Worm (Caenorhabditis elegans) whole organism, L1 larva: ENCODE results near the gene F31E9.6.

Experiments
- ama-1 ChIP-seq: fragments of 150-350 bp; optimal IDR thresholded peaks from 2 replicates; lab custom pipeline; 2014
- dpl-1 ChIP-seq, 3 experiments: fragments of 150-350 bp in 2 of 3; sonication (generic microtip) in 1 of 3; optimal IDR thresholded peaks; 2 replicates each; lab custom pipeline; 2014 to 2017; ENCODE audit warnings: missing biosample characterization in 3 of 3, missing genetic modification characterization in 3 of 3, missing genetic modification reagents in 3 of 3
- nhr-71 ChIP-seq: sonication (generic microtip); optimal IDR thresholded peaks from 2 replicates; lab custom pipeline; 2016; ENCODE audit warnings: mild to moderate bottlenecking, missing genetic modification characterization, moderate library complexity, missing compliant biosample characterization
- snpc-4 ChIP-seq: fragments of 150-350 bp; optimal IDR thresholded peaks from 2 replicates; lab custom pipeline; 2014; ENCODE audit warnings: missing biosample characterization, missing genetic modification characterization
- sptf-1 ChIP-seq: fragments of 150-350 bp; optimal IDR thresholded peaks from 2 replicates; lab custom pipeline; 2014; ENCODE audit warnings: missing biosample characterization, missing genetic modification characterization

DNA sequence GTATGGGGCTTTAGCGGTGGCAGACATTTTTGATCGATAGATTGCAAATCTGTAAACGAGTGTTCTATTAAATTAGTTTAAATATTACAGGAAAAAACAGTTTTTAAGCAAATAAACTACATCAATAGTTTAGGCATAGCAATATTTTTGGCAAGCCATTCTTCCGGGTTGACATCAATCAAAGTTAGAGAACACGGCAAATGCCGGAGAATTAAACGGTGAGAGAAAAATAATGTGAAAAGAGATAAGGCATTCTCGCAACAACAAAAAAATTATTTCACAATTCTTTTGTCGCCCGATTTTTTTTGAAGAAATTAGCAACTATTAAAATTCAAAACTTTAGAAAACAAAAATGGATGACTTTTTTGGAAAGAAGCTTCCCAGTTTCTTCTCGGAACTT lies 29.9 kb upstream of the F31E9.6 start, which contains the start of the genes fbxa-188 and fbxa-189:
- TF ChIP-seq ama-1 (no peak), dpl-1 (GFP tag; optimal IDR thresholded peaks at IDR 0.05; lab: Kevin White, UChicago) (no peak), sptf-1 (tag; lab: Kevin White, UChicago) (no peak), snpc-4 (no peak), nhr-71 (tag; lab: Kevin White, UChicago) (no peak)
